Worm (Caenorhabditis elegans) whole organism, early embryonic: Measurements from ENCODE around the gene C02E7.10.

ENCODE experiments used
- B0310.2 ChIP-seq: sonication (generic microtip); optimal IDR thresholded peaks from 2 replicates; lab custom pipeline; 2016; ENCODE audit warnings: mild to moderate bottlenecking, missing genetic modification characterization, missing compliant biosample characterization
- F13C5.2 ChIP-seq: sonication (generic microtip); optimal IDR thresholded peaks from 2 replicates; lab custom pipeline; 2017; ENCODE audit warnings: mild to moderate bottlenecking, missing genetic modification characterization, inconsistent platforms, missing compliant biosample characterization
- aly-1 ChIP-seq: sonication (generic microtip); optimal IDR thresholded peaks from 2 replicates; lab custom pipeline; 2016; ENCODE audit warnings: missing genetic modification characterization, missing compliant biosample characterization
- ama-1 ChIP-seq: fragments of 150-350 bp; optimal IDR thresholded peaks from 2 replicates; lab custom pipeline; 2014
- ceh-13 ChIP-seq: fragments of 200-800 bp; sonication (Bioruptor generic); optimal IDR thresholded peaks from 2 replicates; lab custom pipeline; 2018; ENCODE audit warnings: mild to moderate bottlenecking, missing genetic modification characterization, missing compliant biosample characterization
- ceh-36 ChIP-seq: sonication (generic microtip); optimal IDR thresholded peaks from 2 replicates; lab custom pipeline; 2016; ENCODE audit warnings: missing genetic modification characterization, inconsistent platforms, missing compliant biosample characterization
- flt-1 ChIP-seq: fragments of 200-800 bp; sonication (Bioruptor generic); IDR thresholded peaks from 2 replicates; pipeline ENCODE4 v1.3.6; 2022; ENCODE audit warnings: missing genetic modification characterization, missing compliant biosample characterization
- hmbx-1 ChIP-seq: sonication (generic microtip); optimal IDR thresholded peaks from 2 replicates; lab custom pipeline; 2016; ENCODE audit warnings: mild to moderate bottlenecking, missing genetic modification characterization, missing compliant biosample characterization
- hmg-4 ChIP-seq: fragments of 200-800 bp; sonication (Bioruptor generic); optimal IDR thresholded peaks from 2 replicates; lab custom pipeline; 2018; ENCODE audit warnings: mild to moderate bottlenecking, missing genetic modification characterization, missing compliant biosample characterization
- hnd-1 ChIP-seq: sonication (generic microtip); optimal IDR thresholded peaks from 2 replicates; lab custom pipeline; 2016; ENCODE audit warnings: missing genetic modification characterization, missing compliant biosample characterization
- pes-1 ChIP-seq: fragments of 200-800 bp; sonication (Bioruptor generic); IDR thresholded peaks from 2 replicates; pipeline ENCODE4 v1.3.6; 2022; ENCODE audit warnings: missing genetic modification reagents, missing genetic modification characterization, missing compliant biosample characterization
- scrt-1 ChIP-seq: fragments of 200-800 bp; sonication (Bioruptor generic); IDR thresholded peaks from 2 replicates; pipeline ENCODE4 v1.3.6; 2022; ENCODE audit warnings: missing genetic modification characterization, missing compliant biosample characterization
- sea-1 ChIP-seq: fragments of 200-800 bp; sonication (Bioruptor generic); conservative IDR thresholded peaks from 2 replicates; pipeline ENCODE4 v1.3.6; 2022; ENCODE audit warnings: missing genetic modification characterization, missing compliant biosample characterization
- tbx-11 ChIP-seq: fragments of 200-800 bp; sonication (Bioruptor generic); IDR thresholded peaks from 2 replicates; pipeline ENCODE4 v1.3.6; 2022; ENCODE audit warnings: missing genetic modification characterization, missing compliant biosample characterization
- tbx-37 ChIP-seq: fragments of 200-800 bp; sonication (Bioruptor generic); conservative IDR thresholded peaks from 2 replicates; pipeline ENCODE4 v1.3.6; 2022; ENCODE audit warnings: missing genetic modification reagents, missing genetic modification characterization, missing compliant biosample characterization
- tra-4 ChIP-seq: sonication (generic microtip); optimal IDR thresholded peaks from 2 replicates; lab custom pipeline; 2017; ENCODE audit warnings: missing genetic modification characterization, missing compliant biosample characterization

The C02E7.10 gene

DNA sequence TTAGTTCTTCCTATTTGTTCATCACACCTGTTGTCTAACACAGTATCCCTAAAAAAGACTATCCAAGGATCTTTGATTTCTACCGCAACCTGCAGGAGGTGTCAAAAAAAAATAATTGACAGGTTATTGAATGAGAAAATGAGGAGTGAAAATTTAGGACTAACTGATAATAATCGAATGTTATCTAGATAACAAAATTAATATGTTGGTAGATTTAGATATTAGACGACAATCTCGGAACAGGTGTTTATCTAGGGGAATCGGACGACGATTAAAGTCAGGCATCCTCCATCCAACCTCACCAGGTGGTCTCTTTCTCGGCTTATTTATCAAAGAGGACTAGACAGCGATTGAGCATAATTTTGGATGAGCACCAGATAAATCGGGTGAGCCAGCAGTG is 35.9 kb upstream of the C02E7.10 start:
- no peak for TF ChIP-seq hmg-4 (GFP tag; lab: Kevin White, UChicago)
- no peak for TF ChIP-seq flt-1
- TF ChIP-seq F13C5.2 (tag; lab: Kevin White, UChicago): no peak
- no peak for TF ChIP-seq pes-1 (GFP tag; lab: Robert Waterston, UW)
- TF ChIP-seq B0310.2 (tag; lab: Kevin White, UChicago): no peak
- TF ChIP-seq tra-4 (tag; lab: Kevin White, UChicago): no peak
- TF ChIP-seq tbx-37 (GFP tag; lab: Robert Waterston, UW): no peak
- TF ChIP-seq sea-1: no peak
- TF ChIP-seq tbx-11 (GFP tag; lab: Robert Waterston, UW): no peak
- TF ChIP-seq scrt-1: no peak

DNA sequence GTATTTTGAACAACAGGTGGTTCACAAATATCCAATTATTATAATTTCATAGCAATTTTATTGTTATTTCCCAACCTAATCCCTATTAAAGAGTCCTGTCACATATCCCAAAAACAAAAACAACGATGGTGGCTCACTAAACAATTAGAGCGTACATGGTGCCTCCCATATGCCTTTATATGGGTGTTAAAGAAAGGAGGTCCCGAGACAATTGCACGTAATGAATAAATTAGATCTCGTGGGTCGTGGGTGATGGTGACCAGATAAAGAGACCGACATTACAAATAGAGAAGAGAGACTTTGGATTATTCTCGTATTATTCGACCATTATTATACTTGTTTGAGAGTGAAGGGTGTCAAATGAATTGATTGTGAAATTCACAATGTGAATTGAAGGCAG is 34.4 kb upstream of the C02E7.10 start:
- TF ChIP-seq hnd-1 (tag; lab: Kevin White, UChicago) (no peak), pes-1 (GFP tag; lab: Robert Waterston, UW) (0 out of 2 replicates have a peak, but pooled peaks have one; percentile 10)

DNA sequence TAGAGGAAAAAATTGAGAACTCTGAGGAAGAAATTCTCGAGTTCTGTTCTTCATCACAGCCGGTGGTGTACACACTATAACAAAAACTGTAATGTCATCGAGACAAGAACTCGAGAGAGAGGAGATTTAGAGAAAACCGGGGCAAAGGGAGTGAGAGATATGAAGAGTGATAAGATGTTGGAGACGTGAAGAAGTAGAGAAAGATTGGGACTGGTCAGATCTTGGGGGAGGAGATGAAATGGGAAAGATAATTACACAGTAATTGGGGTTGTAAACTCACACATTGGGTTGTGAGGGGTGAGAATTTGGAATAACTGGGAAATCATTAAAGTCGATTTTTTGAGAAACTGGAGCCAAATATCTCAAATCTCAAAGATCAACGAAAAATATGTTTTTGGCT is 32.9 kb upstream of the C02E7.10 start:
- TF ChIP-seq ama-1 (lab: Kevin White, UChicago) (no peak), sea-1 (no peak), ceh-13 (GFP tag; lab: Kevin White, UChicago) (no peak)

DNA sequence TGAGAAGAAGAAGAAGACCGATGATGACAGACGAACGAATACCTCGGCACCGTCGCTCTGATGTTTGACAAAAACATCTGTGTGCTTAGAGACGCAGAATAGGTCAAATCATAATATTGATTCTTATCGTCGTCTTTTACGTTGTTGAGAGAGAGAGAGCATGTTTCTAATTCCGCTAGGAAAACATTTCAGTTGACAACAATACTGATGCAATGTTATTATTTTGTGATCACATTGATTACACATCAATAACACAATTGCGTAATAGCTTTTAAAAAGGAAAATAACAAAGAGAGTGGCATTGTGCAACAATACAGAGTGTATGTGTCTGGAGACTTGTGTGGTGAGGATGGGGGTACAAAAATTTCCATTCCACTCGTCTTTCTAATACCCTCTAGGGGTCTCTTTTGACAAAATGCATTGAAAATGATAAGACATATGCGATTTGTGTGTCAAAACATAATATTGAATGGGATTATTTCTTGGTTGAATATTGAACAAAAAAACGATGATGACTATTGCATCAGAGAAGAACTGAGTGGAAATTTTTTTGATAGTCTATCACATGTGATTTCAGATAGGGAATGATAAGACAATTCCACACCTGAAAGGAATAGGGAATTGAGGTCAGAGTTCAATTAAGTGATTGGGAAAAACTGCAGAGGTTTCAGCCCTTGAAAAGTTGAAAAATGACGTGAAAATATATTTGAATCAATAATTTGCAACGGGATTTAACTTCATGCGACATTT is 32.0 kb upstream of the C02E7.10 start:
- TF ChIP-seq tra-4 (tag; lab: Kevin White, UChicago) (no peak), hmbx-1 (tag; lab: Kevin White, UChicago) (no peak), B0310.2 (tag; lab: Kevin White, UChicago) (no peak), ama-1 (lab: Kevin White, UChicago) (no peak)

DNA sequence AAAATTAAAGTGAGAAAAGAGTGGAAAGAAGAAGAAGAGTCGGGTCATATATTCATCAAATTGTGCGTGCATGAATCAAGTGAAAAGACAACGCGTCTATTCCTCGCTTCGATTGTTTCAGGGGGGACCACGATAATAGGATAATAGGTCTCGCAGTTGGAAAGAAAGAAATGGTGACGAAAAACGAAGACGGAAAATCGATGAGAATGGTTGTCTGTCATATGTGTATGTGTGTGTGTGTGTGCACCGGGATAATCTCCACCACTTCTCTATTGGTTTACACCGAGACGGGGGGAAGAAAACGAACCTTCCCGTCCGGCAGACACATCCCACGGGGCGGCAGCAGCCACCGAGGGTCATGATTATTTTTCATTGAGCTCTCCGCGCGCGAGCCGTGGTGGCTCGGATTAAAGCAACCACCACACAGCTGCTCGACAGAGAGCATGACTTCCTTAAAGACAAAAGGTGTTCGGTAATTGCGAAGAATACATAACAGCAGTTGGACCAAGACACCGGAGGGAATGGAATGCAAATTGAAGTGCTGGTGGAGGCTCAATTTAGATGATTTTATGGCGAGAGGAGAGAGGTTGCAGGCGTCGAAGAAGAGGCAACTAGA is 31.3 kb upstream of the C02E7.10 start:
- TF ChIP-seq tbx-11 (GFP tag; lab: Robert Waterston, UW) (no peak), flt-1 (no peak; the same call in 1 of the 2 replicates), scrt-1 (peak; percentile 78), ceh-36 (tag; lab: Kevin White, UChicago) (peak; percentile 45), ceh-13 (GFP tag; lab: Kevin White, UChicago) (no peak), hmg-4 (GFP tag; lab: Kevin White, UChicago) (peak; percentile 52)

DNA sequence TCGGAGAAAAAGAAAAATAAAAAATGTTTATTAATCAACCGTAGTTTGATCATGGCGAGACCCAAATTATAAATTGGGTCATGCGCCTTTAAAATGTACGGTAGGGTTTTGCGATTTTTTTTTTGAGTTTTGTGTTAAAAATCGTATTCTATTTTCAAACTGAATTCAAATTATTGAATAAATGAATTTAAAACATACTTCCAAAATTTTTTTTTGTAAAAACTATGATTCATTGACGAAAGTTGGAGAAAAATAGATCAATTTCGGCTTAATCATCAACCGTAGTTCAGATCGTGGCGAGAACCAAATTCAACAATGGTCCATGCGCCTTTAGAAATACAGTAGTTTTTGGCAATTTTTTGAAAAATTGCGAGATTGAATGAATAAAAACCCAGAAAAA is 30.8 kb upstream of the C02E7.10 start:
- TF ChIP-seq B0310.2 (tag; lab: Kevin White, UChicago) (no peak), tbx-11 (GFP tag; lab: Robert Waterston, UW) (no peak), ama-1 (lab: Kevin White, UChicago) (no peak)

DNA sequence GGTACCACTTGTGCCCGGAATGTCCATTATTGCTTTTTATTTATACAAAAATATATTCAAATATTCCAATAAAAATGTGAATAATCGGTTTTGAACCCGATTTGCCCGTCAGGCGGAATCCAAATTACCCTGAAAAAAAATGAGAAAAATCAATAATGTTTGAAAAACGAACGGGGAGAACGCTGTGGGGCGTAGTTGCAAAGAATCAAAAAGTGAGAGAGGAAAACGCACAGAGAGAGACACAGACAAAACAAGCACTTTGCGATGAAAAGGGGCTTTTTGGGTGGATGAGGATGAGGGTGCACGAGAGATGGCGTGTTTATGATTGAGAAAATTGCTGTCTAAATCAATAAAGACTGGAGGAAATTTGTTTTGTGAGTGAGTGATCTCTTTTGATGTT is 30.1 kb upstream of the C02E7.10 start, which contains the start of gene tam-1:
Gene tam-1, minus strand, starts transcription at position 135 of the 400 bp plus-strand sequence.
- TF ChIP-seq aly-1 (no peak), hmg-4 (GFP tag; lab: Kevin White, UChicago) (peak; percentile 30), scrt-1 (no peak), hmbx-1 (tag; lab: Kevin White, UChicago) (no peak), B0310.2 (tag; lab: Kevin White, UChicago) (no peak), flt-1 (no peak), tra-4 (tag; lab: Kevin White, UChicago) (no peak), pes-1 (GFP tag; lab: Robert Waterston, UW) (no peak), F13C5.2 (tag; lab: Kevin White, UChicago) (peak; percentile 39), tbx-11 (GFP tag; lab: Robert Waterston, UW) (no peak)

DNA sequence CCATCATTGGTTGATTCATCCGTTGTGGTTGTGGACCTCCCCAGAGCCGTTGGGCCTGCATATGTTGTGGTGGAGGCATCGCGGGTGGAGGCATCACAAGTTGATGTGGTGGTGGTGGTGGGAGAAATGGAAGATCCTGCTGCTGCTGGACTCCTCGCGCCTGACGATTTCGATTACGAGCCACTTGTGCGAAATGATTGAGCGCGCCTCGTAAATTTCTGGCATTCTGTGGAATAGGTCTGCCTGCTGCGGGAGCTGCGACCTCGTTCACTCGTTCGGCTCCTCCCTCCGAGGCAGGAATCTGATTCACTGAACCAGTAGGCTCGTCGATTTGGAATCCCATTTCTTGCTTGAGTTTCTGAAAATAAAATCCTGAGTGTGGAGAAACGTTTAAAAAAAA is 27.8 kb upstream of the C02E7.10 start:
- TF ChIP-seq hnd-1 (tag; lab: Kevin White, UChicago) (no peak), scrt-1 (0 out of 2 replicates have a peak, but pooled peaks have one; percentile 30)

DNA sequence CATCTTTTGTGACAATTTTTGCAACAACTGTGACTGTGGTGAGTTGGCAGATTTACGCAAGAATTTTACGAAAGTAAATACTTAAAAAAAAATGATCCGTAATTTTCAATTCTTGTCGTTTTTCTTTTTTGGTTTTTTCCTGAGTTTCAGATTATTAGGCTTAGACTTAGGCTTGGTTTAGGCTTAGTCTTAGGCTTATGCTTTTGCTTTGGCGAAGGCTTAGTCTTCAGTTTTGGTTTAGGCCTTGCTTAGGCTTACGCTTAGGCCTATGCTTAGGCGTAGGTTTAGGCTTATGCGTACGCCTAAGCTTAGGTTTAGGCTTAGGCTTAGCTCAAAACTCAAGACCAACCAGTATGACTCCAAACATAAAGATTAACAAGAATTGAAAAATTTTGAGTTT is 24.8 kb upstream of the C02E7.10 start:
- no peak for TF ChIP-seq B0310.2 (tag; lab: Kevin White, UChicago)
- TF ChIP-seq F13C5.2 (tag; lab: Kevin White, UChicago): no peak
- TF ChIP-seq ceh-13 (GFP tag; lab: Kevin White, UChicago): no peak
- TF ChIP-seq flt-1: no peak
- TF ChIP-seq hmg-4 (GFP tag; lab: Kevin White, UChicago): no peak
- peak; percentile 48 for TF ChIP-seq ceh-36 (tag; lab: Kevin White, UChicago)
